Worm (Caenorhabditis elegans): ENCODE data around the gene irld-20.

ce11 chrIII:12788239-12788638, 37.3 kb downstream of the irld-20 start:
- TF ChIP-seq nhr-23 (tag; optimal IDR thresholded peaks at IDR 0.05), result no peak
- no peak for TF ChIP-seq nhr-6 (tag; optimal IDR thresholded peaks at IDR 0.05)
- no peak for TF ChIP-seq elt-3 (tag; optimal IDR thresholded peaks at IDR 0.05)
- TF ChIP-seq nhr-11 (tag; optimal IDR thresholded peaks at IDR 0.05), result no peak
- TF ChIP-seq lin-13 (GFP tag; optimal IDR thresholded peaks at IDR 0.05), result no peak
- no peak for TF ChIP-seq nhr-77 (tag; optimal IDR thresholded peaks at IDR 0.05)
- no peak for TF ChIP-seq unc-39 (tag; optimal IDR thresholded peaks at IDR 0.05)
- no peak for TF ChIP-seq R02D3.7 (tag; optimal IDR thresholded peaks at IDR 0.05)
- no peak for TF ChIP-seq unc-62 (GFP tag; optimal IDR thresholded peaks at IDR 0.05)
- TF ChIP-seq mab-5 (tag; optimal IDR thresholded peaks at IDR 0.05), result no peak
